Fruit fly (Drosophila melanogaster): ENCODE results near the gene TwdlZ.

- TF ChIP-seq CG33017 (tag; optimal IDR thresholded peaks at IDR 0.05): no peak
- TF ChIP-seq Clk (GFP tag; optimal IDR thresholded peaks at IDR 0.05): no peak
- no peak for TF ChIP-seq CG12768 (GFP tag; optimal IDR thresholded peaks at IDR 0.05)
- no peak for TF ChIP-seq ovo (GFP tag; optimal IDR thresholded peaks at IDR 0.05)
- TF ChIP-seq CG14711 (tag; optimal IDR thresholded peaks at IDR 0.05): no peak
Measured at dm6 chrX:16733244-16733643, 4.7 kb upstream of the TwdlZ start.
